Fruit fly (Drosophila melanogaster): ENCODE results near the gene CG5262.

CG5262 gene

DNA sequence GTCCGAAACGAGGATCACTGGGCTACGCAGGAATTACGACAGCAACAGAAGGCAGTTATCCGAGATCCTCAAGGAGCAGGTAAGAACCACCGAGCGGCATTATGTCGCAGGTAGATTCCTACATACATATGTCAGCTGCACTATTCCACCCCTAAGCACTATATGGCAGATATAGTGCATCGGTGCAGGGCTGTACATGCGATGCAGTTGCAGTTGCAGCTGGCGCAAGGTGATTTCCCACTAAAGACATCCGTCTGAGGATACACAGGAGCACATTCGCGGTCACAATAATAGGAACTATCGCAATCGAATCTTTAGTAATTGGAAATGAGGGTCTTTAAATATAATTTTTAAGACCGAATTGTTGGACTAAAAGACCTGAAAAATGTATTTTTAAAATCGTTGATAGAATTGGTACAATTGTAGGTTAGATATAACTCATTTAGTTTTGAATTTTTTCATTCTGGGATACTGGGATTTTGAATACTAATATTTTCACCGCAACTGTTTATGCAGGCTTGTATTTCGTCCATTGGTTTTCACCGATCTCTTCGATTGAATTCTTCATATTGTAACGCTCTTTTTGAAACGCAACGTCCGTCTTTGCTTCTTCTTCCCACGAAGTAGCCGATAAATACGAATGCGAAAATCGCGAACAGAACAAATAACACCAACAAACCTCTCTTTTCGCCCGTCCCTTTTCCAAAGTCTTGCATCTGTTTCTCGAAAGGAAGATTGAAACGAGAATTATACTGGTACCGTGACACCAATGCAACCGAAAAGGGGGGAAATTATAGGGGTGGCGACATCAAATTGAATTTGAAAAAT, 27.4 kb downstream of the CG5262 start (continued):
- TF ChIP-seq Blimp-1 (GFP tag; optimal IDR thresholded peaks at IDR 0.05) (no peak), salr (GFP tag; optimal IDR thresholded peaks at IDR 0.05) (peak in 1 of 2 experiments; percentile 57), Eip93F (GFP tag; optimal IDR thresholded peaks at IDR 0.05) (peak; percentile 23), eg (GFP tag; IDR thresholded peaks at IDR 0.05) (no peak), CG11902 (GFP tag; optimal IDR thresholded peaks at IDR 0.05) (peak; percentile 62), cyc (GFP tag; optimal IDR thresholded peaks at IDR 0.05) (peak; percentile 53), CG31627 (GFP tag; optimal IDR thresholded peaks at IDR 0.05) (peak; percentile 64), CG1621 (tag; optimal IDR thresholded peaks at IDR 0.05) (peak; percentile 75), CG11762 (GFP tag; optimal IDR thresholded peaks at IDR 0.05; ENCODE audit: insufficient read depth) (peak; percentile 46), OdsH (GFP tag; optimal IDR thresholded peaks at IDR 0.05) (peak; percentile 66), ss (GFP tag; optimal IDR thresholded peaks at IDR 0.05) (peak; percentile 55 to 86), esn (GFP tag; optimal IDR thresholded peaks at IDR 0.05) (peak; percentile 54), CG8319 (GFP tag; optimal IDR thresholded peaks at IDR 0.05) (peak; percentile 34), Met (GFP tag; optimal IDR thresholded peaks at IDR 0.05) (peak; percentile 62), CG9139 (GFP tag; optimal IDR thresholded peaks at IDR 0.05) (peak; percentile 73), CG8119 (GFP tag; IDR thresholded peaks at IDR 0.05) (no peak), CG6854 (GFP tag; optimal IDR thresholded peaks at IDR 0.05) (no peak), Hr38 (GFP tag; optimal IDR thresholded peaks at IDR 0.05) (no peak), CG15336 (GFP tag; IDR thresholded peaks at IDR 0.05) (peak; percentile 25; the same call in 1 of the 2 replicates), pdm3 (GFP tag; optimal IDR thresholded peaks at IDR 0.05) (peak; percentile 65), spab (GFP tag; optimal IDR thresholded peaks at IDR 0.05) (peak; percentile 73), CG4318 (GFP tag; optimal IDR thresholded peaks at IDR 0.05) (no peak), fd85E (GFP tag; optimal IDR thresholded peaks at IDR 0.05) (no peak), acj6 (GFP tag; optimal IDR thresholded peaks at IDR 0.05) (peak; percentile 73), Hr4 (GFP tag; optimal IDR thresholded peaks at IDR 0.05) (no peak), Hr39 (GFP tag; optimal IDR thresholded peaks at IDR 0.05) (peak; percentile 70), CG8632 (GFP tag; optimal IDR thresholded peaks at IDR 0.05) (peak; percentile 49), CG32006 (GFP tag; optimal IDR thresholded peaks at IDR 0.05) (no peak), Gug (GFP tag; IDR thresholded peaks at IDR 0.05) (no peak), CG6792 (GFP tag; optimal IDR thresholded peaks at IDR 0.05) (peak; percentile 72), fkh (GFP tag; optimal IDR thresholded peaks at IDR 0.05) (no peak), Eip75B (GFP tag; optimal IDR thresholded peaks at IDR 0.05) (peak; percentile 69), CG6163 (GFP tag; IDR thresholded peaks at IDR 0.05) (peak; percentile 77), topi (GFP tag; optimal IDR thresholded peaks at IDR 0.05) (peak; percentile 60), dac (GFP tag; optimal IDR thresholded peaks at IDR 0.05) (no peak)

DNA sequence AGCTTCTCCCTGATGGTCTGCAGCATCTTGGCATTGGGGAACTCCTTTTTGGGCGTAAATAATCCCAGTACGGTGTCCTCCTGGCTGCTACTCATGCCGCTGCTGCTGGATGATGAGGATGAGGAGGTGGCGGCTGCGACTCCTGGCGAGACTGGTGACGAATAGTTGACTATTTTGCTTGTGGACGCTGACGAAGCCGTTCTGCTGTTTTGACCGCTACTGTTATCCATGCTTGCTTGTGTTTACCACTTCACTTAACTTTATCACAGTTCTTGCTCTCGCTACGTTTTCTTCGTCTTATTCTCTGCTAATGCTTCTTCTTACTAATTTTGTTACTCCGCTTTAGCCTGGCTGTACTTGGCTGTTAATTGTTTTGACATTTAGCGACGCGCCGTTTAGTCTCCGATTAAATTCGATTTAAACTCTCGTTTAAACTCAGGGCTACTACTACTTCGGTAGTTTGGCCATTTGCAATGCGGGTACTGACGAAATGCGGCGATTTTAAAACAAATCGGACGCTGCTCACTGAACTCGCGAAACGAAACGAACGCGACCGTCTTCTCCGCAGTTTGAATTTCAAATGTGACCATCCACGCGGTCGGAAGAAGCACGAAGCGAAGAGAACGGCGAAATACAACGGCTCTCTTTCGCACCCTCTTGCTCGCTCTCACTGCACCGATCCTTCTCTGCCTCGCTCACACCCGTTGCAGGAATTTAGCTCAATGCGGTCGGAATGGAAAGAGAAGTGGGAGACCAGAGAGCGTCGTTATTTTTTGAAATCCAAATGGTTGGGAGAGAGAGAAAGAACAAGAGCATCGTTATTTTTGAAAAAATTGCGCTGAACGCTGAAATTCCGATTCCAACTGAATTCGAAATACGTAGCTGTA, 29.0 kb downstream of the CG5262 start, which contains the start of gene trbl:
trbl (minus strand) TSS at position 584 of the 887 bp plus-strand sequence.
- TF ChIP-seq Sox15 (GFP tag; optimal IDR thresholded peaks at IDR 0.05), result no peak
- no peak for TF ChIP-seq CG8319 (GFP tag; optimal IDR thresholded peaks at IDR 0.05)
- peak; percentile 48 for TF ChIP-seq Eip78C (GFP tag)
- no peak for TF ChIP-seq vri (GFP tag; optimal IDR thresholded peaks at IDR 0.05)
- no peak for TF ChIP-seq acj6 (GFP tag; optimal IDR thresholded peaks at IDR 0.05)
- no peak for TF ChIP-seq fd59A (GFP tag; optimal IDR thresholded peaks at IDR 0.05)
- TF ChIP-seq CG3032 (tag; optimal IDR thresholded peaks at IDR 0.05), result no peak
- TF ChIP-seq CG16779 (tag; optimal IDR thresholded peaks at IDR 0.05), result peak; percentile 33
- TF ChIP-seq Met (GFP tag; optimal IDR thresholded peaks at IDR 0.05), result no peak
- TF ChIP-seq CG9139 (GFP tag; optimal IDR thresholded peaks at IDR 0.05), result no peak
- peak; percentile 58 for TF ChIP-seq net (GFP tag; optimal IDR thresholded peaks at IDR 0.05)
- TF ChIP-seq Hr39 (GFP tag; optimal IDR thresholded peaks at IDR 0.05), result no peak
- no peak for TF ChIP-seq Hr38 (GFP tag; optimal IDR thresholded peaks at IDR 0.05)
- TF ChIP-seq CG6854 (GFP tag; optimal IDR thresholded peaks at IDR 0.05), result peak; percentile 66
- TF ChIP-seq dac (GFP tag; optimal IDR thresholded peaks at IDR 0.05), result no peak
- TF ChIP-seq esn (GFP tag; optimal IDR thresholded peaks at IDR 0.05), result no peak
- peak; percentile 60; the same call in 2 of the 3 replicates for TF ChIP-seq eg (GFP tag; IDR thresholded peaks at IDR 0.05)
- peak; percentile 27 for TF ChIP-seq fkh (GFP tag; optimal IDR thresholded peaks at IDR 0.05)
- TF ChIP-seq Blimp-1 (GFP tag; optimal IDR thresholded peaks at IDR 0.05), result no peak
- TF ChIP-seq Gug (GFP tag; IDR thresholded peaks at IDR 0.05), result no peak
- peak; percentile 53 for TF ChIP-seq CG1621 (tag; optimal IDR thresholded peaks at IDR 0.05)
- no peak for TF ChIP-seq CG10669 (GFP tag; optimal IDR thresholded peaks at IDR 0.05)
- peak; percentile 19 for TF ChIP-seq CG6276 (GFP tag; optimal IDR thresholded peaks at IDR 0.05)
- TF ChIP-seq CG11902 (GFP tag; optimal IDR thresholded peaks at IDR 0.05), result no peak
- no peak for TF ChIP-seq CG8632 (GFP tag; optimal IDR thresholded peaks at IDR 0.05)
- TF ChIP-seq CG3919 (GFP tag; optimal IDR thresholded peaks at IDR 0.05), result peak; percentile 30
- no peak for TF ChIP-seq OdsH (GFP tag; optimal IDR thresholded peaks at IDR 0.05)

All from whole organism, prepupa.